Fruit fly (Drosophila melanogaster) whole organism, embryonic: ENCODE data around the gene Cka.

Experiments used
- Bteb2 ChIP-seq: fragments of 200-800 bp; sonication (Bioruptor generic); optimal IDR thresholded peaks from 2 replicates; lab custom pipeline; 2016; ENCODE audit warnings: missing biosample characterization, missing genetic modification characterization
- CG13424 ChIP-seq: fragments of 200-800 bp; sonication (Bioruptor generic); optimal IDR thresholded peaks from 2 replicates; lab custom pipeline; 2019; ENCODE audit warnings: missing biosample characterization, mild to moderate bottlenecking, missing genetic modification characterization, moderate library complexity
- CG14710 ChIP-seq: fragments of 200-800 bp; sonication (Bioruptor generic); optimal IDR thresholded peaks from 3 replicates; lab custom pipeline; 2019; ENCODE audit warnings: missing biosample characterization, mild to moderate bottlenecking, missing genetic modification characterization, moderate library complexity
- CG14965 ChIP-seq: fragments of 200-800 bp; sonication (Bioruptor generic); optimal IDR thresholded peaks from 2 replicates; lab custom pipeline; 2016; ENCODE audit warnings: missing biosample characterization, missing genetic modification characterization, borderline replicate concordance
- CG1529 ChIP-seq: fragments of 200-800 bp; sonication (Bioruptor generic); optimal IDR thresholded peaks from 3 replicates; lab custom pipeline; 2018; ENCODE audit warnings: missing biosample characterization, missing genetic modification characterization
- CG15479 ChIP-seq: fragments of 200-800 bp; sonication (Bioruptor generic); optimal IDR thresholded peaks from 3 replicates; lab custom pipeline; 2019; ENCODE audit warnings: missing biosample characterization, mild to moderate bottlenecking, missing genetic modification characterization, moderate library complexity
- CG16813 ChIP-seq: fragments of 200-800 bp; sonication (Bioruptor generic); IDR thresholded peaks from 3 replicates; pipeline ENCODE4 v1.3.6; 2022; ENCODE audit warnings: missing biosample characterization, missing genetic modification characterization; ENCODE audit not compliant: partially characterized antibody
- CG3163 ChIP-seq: fragments of 200-800 bp; sonication (Bioruptor generic); optimal IDR thresholded peaks from 3 replicates; lab custom pipeline; 2016; ENCODE audit warnings: missing biosample characterization, missing genetic modification characterization
- CG33213 ChIP-seq: fragments of 200-800 bp; sonication (Bioruptor generic); optimal IDR thresholded peaks from 3 replicates; lab custom pipeline; 2016; ENCODE audit warnings: missing biosample characterization, missing genetic modification characterization
- CG4404 ChIP-seq: fragments of 200-800 bp; sonication (Bioruptor generic); IDR thresholded peaks from 2 replicates; pipeline ENCODE4 v1.3.6; 2022; ENCODE audit warnings: missing biosample characterization, missing genetic modification characterization
- CG7556 ChIP-seq: fragments of 200-800 bp; sonication (Bioruptor generic); optimal IDR thresholded peaks from 2 replicates; lab custom pipeline; 2017; ENCODE audit warnings: missing biosample characterization, mild to moderate bottlenecking, missing genetic modification characterization
- CG8290 ChIP-seq, 3 experiments: fragments of 200-800 bp; sonication (Bioruptor generic); optimal IDR thresholded peaks; 2 replicates each; lab custom pipeline; 2016 to 2019; ENCODE audit warnings: missing biosample characterization in 3 of 3, missing genetic modification characterization in 3 of 3, mild to moderate bottlenecking in 2 of 3, moderate library complexity in 1 of 3
- CG9437 ChIP-seq: fragments of 200-800 bp; sonication (Bioruptor generic); optimal IDR thresholded peaks from 2 replicates; lab custom pipeline; 2018; ENCODE audit warnings: missing biosample characterization, mild to moderate bottlenecking, missing genetic modification characterization
- D19A ChIP-seq: fragments of 200-800 bp; optimal IDR thresholded peaks from 3 replicates; lab custom pipeline; 2019; ENCODE audit warnings: missing biosample characterization, mild to moderate bottlenecking, missing genetic modification characterization, moderate library complexity
- Dref ChIP-seq: fragments of 200-800 bp; sonication (Bioruptor generic); IDR thresholded peaks from 2 replicates; pipeline ENCODE4 v1.3.6; 2022; ENCODE audit warnings: missing biosample characterization, missing genetic modification characterization
- Ets97D ChIP-seq: fragments of 200-800 bp; sonication (Bioruptor generic); optimal IDR thresholded peaks from 3 replicates; lab custom pipeline; 2016; ENCODE audit warnings: missing biosample characterization, missing genetic modification characterization
- H2.0 ChIP-seq: fragments of 200-800 bp; sonication (Bioruptor generic); IDR thresholded peaks from 2 replicates; pipeline ENCODE4 v1.3.6; 2022; ENCODE audit warnings: missing biosample characterization, missing genetic modification characterization
- Hr78 ChIP-seq, 2 experiments: fragments of 200-800 bp in 1 of 2; fragments of >200 bp in 1 of 2; sonication (Bioruptor generic) in 1 of 2; optimal IDR thresholded peaks; 2 replicates each; lab custom pipeline; 2017 to 2019; ENCODE audit warnings: missing biosample characterization in 2 of 2, missing genetic modification characterization in 2 of 2, mild to moderate bottlenecking in 1 of 2, moderate library complexity in 1 of 2
- Jarid2 ChIP-seq: fragments of 200-800 bp; sonication (Bioruptor generic); optimal IDR thresholded peaks from 3 replicates; lab custom pipeline; 2017; ENCODE audit warnings: mild to moderate bottlenecking, missing biosample characterization, missing genetic modification reagents, missing genetic modification characterization
- Max ChIP-seq: fragments of 200-800 bp; sonication (Bioruptor generic); optimal IDR thresholded peaks from 2 replicates; lab custom pipeline; 2016; ENCODE audit warnings: missing biosample characterization, mild to moderate bottlenecking, missing genetic modification characterization
- Xbp1 ChIP-seq: fragments of 200-800 bp; sonication (Bioruptor generic); optimal IDR thresholded peaks from 3 replicates; lab custom pipeline; 2016; ENCODE audit warnings: missing biosample characterization, mild to moderate bottlenecking, missing genetic modification characterization
- Xrp1 ChIP-seq: fragments of 200-800 bp; sonication (Bioruptor generic); IDR thresholded peaks from 2 replicates; pipeline ENCODE4 v1.3.6; 2022; ENCODE audit warnings: missing biosample characterization, missing genetic modification characterization
- crp ChIP-seq, 2 experiments: fragments of 200-800 bp; sonication (Bioruptor generic); optimal IDR thresholded peaks; 2 replicates in 1 of 2; 3 replicates in 1 of 2; lab custom pipeline; 2017; ENCODE audit warnings: missing biosample characterization in 2 of 2, missing genetic modification characterization in 2 of 2, mild to moderate bottlenecking in 1 of 2, moderate library complexity in 1 of 2
- danr ChIP-seq: fragments of 200-800 bp; sonication (Bioruptor generic); IDR thresholded peaks from 2 replicates; pipeline ENCODE4 v1.3.6; 2022; ENCODE audit warnings: missing biosample characterization, missing genetic modification characterization
- dmrt99B ChIP-seq: fragments of 200-800 bp; sonication (Bioruptor generic); optimal IDR thresholded peaks from 2 replicates; lab custom pipeline; 2018; ENCODE audit warnings: missing biosample characterization, mild to moderate bottlenecking, missing genetic modification characterization, moderate library complexity
- dpn ChIP-seq, 2 experiments: fragments of 200-800 bp; sonication (Bioruptor generic); optimal IDR thresholded peaks; 3 replicates each; lab custom pipeline; 2016; ENCODE audit warnings: missing biosample characterization in 2 of 2, missing genetic modification characterization in 2 of 2
- fd96Cb ChIP-seq: fragments of 200-800 bp; sonication (Bioruptor generic); optimal IDR thresholded peaks from 2 replicates; lab custom pipeline; 2018; ENCODE audit warnings: missing biosample characterization, mild to moderate bottlenecking, missing genetic modification characterization, moderate library complexity
- gem ChIP-seq: fragments of 200-800 bp; sonication (Bioruptor generic); optimal IDR thresholded peaks from 2 replicates; lab custom pipeline; 2019; ENCODE audit warnings: missing biosample characterization, mild to moderate bottlenecking, missing genetic modification characterization, moderate library complexity
- grn ChIP-seq: fragments of 200-800 bp; sonication (Bioruptor generic); optimal IDR thresholded peaks from 3 replicates; lab custom pipeline; 2017; ENCODE audit warnings: missing biosample characterization, missing genetic modification characterization
- h ChIP-seq: fragments of >200 bp; optimal IDR thresholded peaks from 2 replicates; lab custom pipeline; 2017
- her ChIP-seq: fragments of 200-800 bp; sonication (Bioruptor generic); optimal IDR thresholded peaks from 2 replicates; lab custom pipeline; 2016; ENCODE audit warnings: missing biosample characterization, missing genetic modification characterization
- knrl ChIP-seq: fragments of 200-800 bp; sonication (Bioruptor generic); IDR thresholded peaks from 3 replicates; pipeline ENCODE4 v1.3.6; 2022; ENCODE audit warnings: missing biosample characterization, missing genetic modification characterization; ENCODE audit not compliant: partially characterized antibody
- lab ChIP-seq: fragments of 200-800 bp; sonication (Bioruptor generic); optimal IDR thresholded peaks from 3 replicates; lab custom pipeline; 2017; ENCODE audit warnings: missing biosample characterization, missing genetic modification characterization, mild to moderate bottlenecking, moderate library complexity, missing genetic modification reagents
- mirr ChIP-seq: fragments of 200-800 bp; sonication (Bioruptor generic); optimal IDR thresholded peaks from 3 replicates; lab custom pipeline; 2018; ENCODE audit warnings: missing biosample characterization, mild to moderate bottlenecking, missing genetic modification characterization
- mld ChIP-seq: fragments of 200-800 bp; sonication (Bioruptor generic); IDR thresholded peaks from 3 replicates; pipeline ENCODE4 v1.3.6; 2022; ENCODE audit warnings: missing biosample characterization, missing genetic modification characterization; ENCODE audit not compliant: partially characterized antibody
- nerfin-2 ChIP-seq: fragments of 200-800 bp; sonication (Bioruptor generic); IDR thresholded peaks from 2 replicates; pipeline ENCODE4 v1.3.6; 2022; ENCODE audit warnings: missing biosample characterization, missing genetic modification characterization; ENCODE audit not compliant: partially characterized antibody
- nom ChIP-seq: fragments of 200-800 bp; sonication (Bioruptor generic); optimal IDR thresholded peaks from 2 replicates; lab custom pipeline; 2017; ENCODE audit warnings: missing biosample characterization, missing genetic modification characterization, mild to moderate bottlenecking, moderate library complexity, missing genetic modification reagents
- onecut ChIP-seq: fragments of 200-800 bp; sonication (Bioruptor generic); IDR thresholded peaks from 2 replicates; pipeline ENCODE4 v1.3.6; 2022; ENCODE audit warnings: missing biosample characterization, missing genetic modification characterization
- pan ChIP-seq, 4 experiments: fragments of >200 bp in 3 of 4; fragments of 200-800 bp in 1 of 4; sonication (Bioruptor generic) in 1 of 4; optimal IDR thresholded peaks in 3 of 4; IDR thresholded peaks in 1 of 4; 2 replicates each; pipeline versions ENCODE4 v1.3.6 to Lab custom; 2017 to 2022; ENCODE audit warnings: missing biosample characterization in 2 of 4, missing genetic modification characterization in 2 of 4, mixed read lengths in 1 of 4
- row ChIP-seq: fragments of 200-800 bp; sonication (Bioruptor generic); IDR thresholded peaks from 3 replicates; pipeline ENCODE4 v1.3.6; 2022; ENCODE audit warnings: missing biosample characterization, missing genetic modification characterization
- scrt ChIP-seq: fragments of 200-800 bp; sonication (Bioruptor generic); optimal IDR thresholded peaks from 2 replicates; lab custom pipeline; 2018; ENCODE audit warnings: missing biosample characterization, mild to moderate bottlenecking, missing genetic modification characterization, moderate library complexity
- sna ChIP-seq: fragments of 200-800 bp; sonication (Bioruptor generic); IDR thresholded peaks from 2 replicates; pipeline ENCODE4 v1.3.6; 2022; ENCODE audit warnings: missing biosample characterization, missing genetic modification characterization; ENCODE audit not compliant: partially characterized antibody
- tna ChIP-seq: fragments of 200-800 bp; sonication (Bioruptor generic); IDR thresholded peaks from 2 replicates; pipeline ENCODE4 v1.3.6; 2022; ENCODE audit warnings: missing biosample characterization, missing genetic modification characterization; ENCODE audit not compliant: partially characterized antibody
- trem ChIP-seq: fragments of 200-800 bp; optimal IDR thresholded peaks from 3 replicates; lab custom pipeline; 2019; ENCODE audit warnings: missing biosample characterization, mild to moderate bottlenecking, missing genetic modification characterization, moderate library complexity
- vnd ChIP-seq: fragments of 200-800 bp; sonication (Bioruptor generic); IDR thresholded peaks from 3 replicates; pipeline ENCODE4 v1.3.6; 2022; ENCODE audit warnings: missing biosample characterization, missing genetic modification characterization; ENCODE audit not compliant: partially characterized antibody
- vvl ChIP-seq: fragments of 200-800 bp; sonication (Bioruptor generic); IDR thresholded peaks from 2 replicates; pipeline ENCODE4 v1.3.6; 2022; ENCODE audit warnings: missing biosample characterization, missing genetic modification characterization

Gene Cka

DNA sequence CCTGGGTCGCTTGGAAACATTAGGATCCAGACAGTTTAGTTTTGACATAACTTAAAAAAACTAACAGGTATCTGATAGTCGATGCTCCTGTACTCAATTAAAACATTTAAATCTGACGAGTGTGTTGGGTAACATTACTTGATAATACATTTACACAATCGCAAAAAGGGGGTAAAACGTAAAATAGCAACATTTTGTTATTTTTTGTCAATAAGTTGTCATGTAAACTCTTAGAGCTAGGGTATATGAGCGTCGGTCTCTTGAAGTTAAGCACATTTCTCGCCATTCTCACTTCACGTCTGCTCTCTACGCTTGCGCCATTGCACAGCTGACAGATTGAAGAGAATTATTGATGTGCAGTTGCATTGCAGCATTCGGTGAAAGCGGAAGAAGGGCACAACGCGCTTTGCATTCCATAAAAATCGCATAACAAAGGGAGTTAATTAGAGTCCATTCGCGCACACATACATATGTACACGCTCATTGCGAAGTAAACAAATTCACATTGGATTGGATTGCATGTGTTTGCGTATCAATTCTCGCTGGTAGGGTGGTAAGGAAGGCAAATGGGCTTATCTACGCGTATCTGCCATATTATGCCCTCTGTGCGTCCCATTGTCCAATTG is 45.5 kb upstream of the Cka start (continued):
- peak; percentile 57; the same call in 2 of the 3 replicates for TF ChIP-seq mld (GFP tag; lab: Robert Waterston, UW)
- peak; percentile 28 for TF ChIP-seq scrt (GFP tag; lab: Kevin White, UChicago)
- peak; percentile 9 for TF ChIP-seq Xbp1 (GFP tag; lab: Kevin White, UChicago)
- TF ChIP-seq vnd (GFP tag; lab: Robert Waterston, UW), result peak; percentile 70
- peak; percentile 46 for TF ChIP-seq gem (tag; lab: Kevin White, UChicago)
- TF ChIP-seq Bteb2 (GFP tag; lab: Kevin White, UChicago), result peak; percentile 9
- TF ChIP-seq Jarid2 (GFP tag; lab: Kevin White, UChicago), result peak; percentile 21
- peak; percentile 71 for TF ChIP-seq CG16813 (GFP tag; lab: Robert Waterston, UW)
- peak; percentile 63 for TF ChIP-seq row
- peak; percentile 5 for TF ChIP-seq Max
- no peak for TF ChIP-seq her (GFP tag; lab: Kevin White, UChicago)
- no peak for TF ChIP-seq pan (optimal IDR thresholded peaks at IDR 0.05; lab: Kevin White, UChicago)
- TF ChIP-seq pan (GFP tag; optimal IDR thresholded peaks at IDR 0.05 in 1 of 2, IDR thresholded peaks at IDR 0.05 in 1 of 2), result peak in 1 of 2 experiments; percentile 20
- peak; percentile 39 for TF ChIP-seq CG7556 (GFP tag; lab: Kevin White, UChicago)
- peak in 1 of 2 experiments; percentile 10 for TF ChIP-seq crp (GFP tag; optimal IDR thresholded peaks at IDR 0.05; lab: Kevin White, UChicago)
- peak; percentile 7 for TF ChIP-seq CG14710 (tag; lab: Kevin White, UChicago)
- TF ChIP-seq dpn (GFP tag; optimal IDR thresholded peaks at IDR 0.05; lab: Kevin White, UChicago), result peak; percentile 27 to 31
- peak; percentile 5 for TF ChIP-seq CG13424 (tag; lab: Kevin White, UChicago)
- TF ChIP-seq onecut (GFP tag; lab: Robert Waterston, UW), result peak; percentile 23; the same call in 1 of the 2 replicates
- no peak for TF ChIP-seq Ets97D (GFP tag; lab: Kevin White, UChicago)
- peak; percentile 64 for TF ChIP-seq nerfin-2 (GFP tag; lab: Robert Waterston, UW)
- TF ChIP-seq CG1529 (GFP tag; lab: Kevin White, UChicago), result no peak
- peak; percentile 9 for TF ChIP-seq lab
- TF ChIP-seq Xrp1 (GFP tag; lab: Robert Waterston, UW), result no peak
- no peak for TF ChIP-seq H2.0 (GFP tag; lab: Robert Waterston, UW)
- no peak for TF ChIP-seq grn (GFP tag; lab: Kevin White, UChicago)
- TF ChIP-seq tna, result peak; percentile 68; the same call in 1 of the 2 replicates
- peak; percentile 6 for TF ChIP-seq CG14965 (GFP tag; lab: Kevin White, UChicago)
- peak; percentile 21 for TF ChIP-seq CG9437 (GFP tag; lab: Kevin White, UChicago)
- peak; percentile 11 for TF ChIP-seq CG3163
- peak; percentile 34 for TF ChIP-seq CG33213 (GFP tag; lab: Kevin White, UChicago)
- TF ChIP-seq CG15479, result peak; percentile 28
- peak; percentile 10 for TF ChIP-seq nom (GFP tag; lab: Kevin White, UChicago)
- TF ChIP-seq CG8290 (GFP tag; optimal IDR thresholded peaks at IDR 0.05; lab: Kevin White, UChicago), result no peak
- TF ChIP-seq CG8290 (tag; optimal IDR thresholded peaks at IDR 0.05; lab: Kevin White, UChicago), result peak in 1 of 2 experiments; percentile 51
- peak; percentile 5 for TF ChIP-seq trem
- TF ChIP-seq CG4404, result no peak
- TF ChIP-seq mirr, result peak; percentile 44
- TF ChIP-seq vvl (GFP tag; lab: Robert Waterston, UW), result peak; percentile 45; the same call in 1 of the 2 replicates
- TF ChIP-seq sna (GFP tag; lab: Robert Waterston, UW), result peak; percentile 31; the same call in 1 of the 2 replicates
- no peak for TF ChIP-seq danr (GFP tag; lab: Robert Waterston, UW)
- TF ChIP-seq Hr78 (GFP tag; optimal IDR thresholded peaks at IDR 0.05; lab: Kevin White, UChicago), result no peak
- no peak for TF ChIP-seq Dref
- TF ChIP-seq D19A (tag; lab: Kevin White, UChicago), result peak; percentile 97
- TF ChIP-seq knrl (GFP tag; lab: Robert Waterston, UW), result peak; percentile 41; the same call in 2 of the 3 replicates
- no peak for TF ChIP-seq h (lab: Kevin White, UChicago)
- TF ChIP-seq dmrt99B (tag; lab: Kevin White, UChicago), result peak; percentile 20
- TF ChIP-seq fd96Cb (tag; lab: Kevin White, UChicago), result peak; percentile 27
